Worm (Caenorhabditis elegans) whole organism, young adult: ENCODE results near the gene znf-207.

ENCODE experiments used
- B0019.2 ChIP-seq: fragments of 200-800 bp; sonication (Bioruptor generic); conservative IDR thresholded peaks from 2 replicates; pipeline ENCODE4 v1.3.6; 2022; ENCODE audit warnings: missing genetic modification reagents, missing genetic modification characterization, missing compliant biosample characterization
- B0035.1 ChIP-seq: sonication (generic microtip); optimal IDR thresholded peaks from 2 replicates; lab custom pipeline; 2016; ENCODE audit warnings: missing genetic modification characterization, mild to moderate bottlenecking, missing compliant biosample characterization, missing genotype, missing genetic modification reagents
- B0261.1 ChIP-seq: sonication (generic microtip); optimal IDR thresholded peaks from 2 replicates; lab custom pipeline; 2016; ENCODE audit warnings: mild to moderate bottlenecking, missing genetic modification characterization, moderate library complexity, missing compliant biosample characterization
- C06A6.2 ChIP-seq: fragments of 200-800 bp; sonication (Bioruptor generic); conservative IDR thresholded peaks from 2 replicates; pipeline ENCODE4 v1.3.6; 2022; ENCODE audit warnings: missing genetic modification characterization, missing compliant biosample characterization
- F37B4.10 ChIP-seq: fragments of 200-800 bp; sonication (Bioruptor generic); IDR thresholded peaks from 2 replicates; pipeline ENCODE4 v1.3.6; 2022; ENCODE audit warnings: missing genetic modification characterization, missing compliant biosample characterization
- F39B2.1 ChIP-seq: fragments of 200-800 bp; sonication (Bioruptor generic); IDR thresholded peaks from 2 replicates; pipeline ENCODE4 v1.3.6; 2022; ENCODE audit warnings: missing genetic modification reagents, missing genetic modification characterization, missing compliant biosample characterization
- F57C9.4 ChIP-seq: sonication (generic microtip); optimal IDR thresholded peaks from 2 replicates; lab custom pipeline; 2017; ENCODE audit warnings: mild to moderate bottlenecking, missing genetic modification characterization, missing compliant biosample characterization
- T07F8.4 ChIP-seq: sonication (generic microtip); optimal IDR thresholded peaks from 2 replicates; lab custom pipeline; 2016; ENCODE audit warnings: mild to moderate bottlenecking, missing genetic modification characterization, moderate library complexity, missing compliant biosample characterization
- Y67H2A.10 ChIP-seq: fragments of 200-800 bp; sonication (Bioruptor generic); conservative IDR thresholded peaks from 2 replicates; pipeline ENCODE4 v1.3.6; 2022; ENCODE audit warnings: missing genetic modification reagents, missing genetic modification characterization, missing compliant biosample characterization
- Y79H2A.3 ChIP-seq: fragments of 200-800 bp; sonication (Bioruptor generic); conservative IDR thresholded peaks from 2 replicates; pipeline ENCODE4 v1.3.6; 2022; ENCODE audit warnings: missing genetic modification reagents, missing genetic modification characterization, missing compliant biosample characterization
- Y95B8A.8 ChIP-seq: fragments of 200-800 bp; sonication (Bioruptor generic); IDR thresholded peaks from 2 replicates; pipeline ENCODE4 v1.3.6; 2022; ENCODE audit warnings: missing genetic modification reagents, missing genetic modification characterization, missing compliant biosample characterization
- ZK185.1 ChIP-seq: sonication (generic microtip); optimal IDR thresholded peaks from 2 replicates; lab custom pipeline; 2016; ENCODE audit warnings: mild to moderate bottlenecking, missing genetic modification characterization, missing compliant biosample characterization; ENCODE audit not compliant: poor library complexity, severe bottlenecking
- ama-1 ChIP-seq, 3 experiments: fragments of 150-350 bp in 1 of 3; sonication (generic microtip) in 2 of 3; optimal IDR thresholded peaks; 2 replicates each; lab custom pipeline; 2014 to 2018; ENCODE audit warnings: missing biosample characterization in 2 of 3, missing genetic modification characterization in 2 of 3, missing genetic modification reagents in 2 of 3
- aptf-2 ChIP-seq: fragments of 200-800 bp; sonication (Bioruptor generic); conservative IDR thresholded peaks from 2 replicates; pipeline ENCODE4 v1.3.6; 2022; ENCODE audit warnings: missing genetic modification reagents, missing genetic modification characterization, missing compliant biosample characterization
- attf-5 ChIP-seq: fragments of 200-800 bp; sonication (Bioruptor generic); optimal IDR thresholded peaks from 2 replicates; lab custom pipeline; 2018; ENCODE audit warnings: mild to moderate bottlenecking, missing genetic modification characterization, missing compliant biosample characterization
- bed-1 ChIP-seq: fragments of 200-800 bp; sonication (Bioruptor generic); IDR thresholded peaks from 2 replicates; pipeline ENCODE4 v1.3.6; 2022; ENCODE audit warnings: missing genetic modification reagents, missing genetic modification characterization, missing compliant biosample characterization
- bed-2 ChIP-seq: fragments of 200-800 bp; sonication (Bioruptor generic); IDR thresholded peaks from 2 replicates; pipeline ENCODE4 v1.3.6; 2022; ENCODE audit warnings: missing genetic modification reagents, missing genetic modification characterization, missing compliant biosample characterization
- ceh-27 ChIP-seq: fragments of 200-800 bp; sonication (Bioruptor generic); optimal IDR thresholded peaks from 2 replicates; lab custom pipeline; 2018; ENCODE audit warnings: mild to moderate bottlenecking, missing genetic modification characterization, moderate library complexity, missing compliant biosample characterization
- ceh-58 ChIP-seq: fragments of 200-800 bp; sonication (Bioruptor generic); IDR thresholded peaks from 2 replicates; pipeline ENCODE4 v1.3.6; 2022; ENCODE audit warnings: missing genetic modification characterization, missing compliant biosample characterization
- ceh-79 ChIP-seq: sonication (generic microtip); optimal IDR thresholded peaks from 2 replicates; lab custom pipeline; 2017; ENCODE audit warnings: mild to moderate bottlenecking, missing genetic modification characterization, missing compliant biosample characterization
- egl-18 ChIP-seq: fragments of 200-800 bp; sonication (Bioruptor generic); IDR thresholded peaks from 2 replicates; pipeline ENCODE4 v1.3.6; 2022; ENCODE audit warnings: missing genetic modification reagents, missing genetic modification characterization, missing compliant biosample characterization
- ekl-4 ChIP-seq: fragments of 200-800 bp; sonication (Bioruptor generic); IDR thresholded peaks from 2 replicates; pipeline ENCODE4 v1.3.6; 2022; ENCODE audit warnings: missing genetic modification reagents, missing genetic modification characterization, missing compliant biosample characterization
- ets-4 ChIP-seq: fragments of 200-800 bp; sonication (Bioruptor generic); optimal IDR thresholded peaks from 2 replicates; lab custom pipeline; 2018; ENCODE audit warnings: mild to moderate bottlenecking, missing genetic modification characterization, missing compliant biosample characterization
- gei-17 ChIP-seq: fragments of 200-800 bp; sonication (Bioruptor generic); optimal IDR thresholded peaks from 2 replicates; lab custom pipeline; 2018; ENCODE audit warnings: mild to moderate bottlenecking, missing genetic modification characterization, missing compliant biosample characterization
- hsf-1 ChIP-seq: fragments of 200-800 bp; sonication (Bioruptor generic); IDR thresholded peaks from 2 replicates; pipeline ENCODE4 v1.3.6; 2022; ENCODE audit warnings: missing genetic modification reagents, missing genetic modification characterization, missing compliant biosample characterization
- lin-40 ChIP-seq: sonication (generic microtip); optimal IDR thresholded peaks from 2 replicates; lab custom pipeline; 2016; ENCODE audit warnings: missing genetic modification characterization, mild to moderate bottlenecking, missing compliant biosample characterization, missing genotype, missing genetic modification reagents
- lin-54 ChIP-seq: fragments of 200-800 bp; sonication (Bioruptor generic); optimal IDR thresholded peaks from 2 replicates; lab custom pipeline; 2018; ENCODE audit warnings: mild to moderate bottlenecking, missing genetic modification characterization, missing compliant biosample characterization
- lsl-1 ChIP-seq: fragments of 200-800 bp; sonication (Bioruptor generic); optimal IDR thresholded peaks from 2 replicates; lab custom pipeline; 2018; ENCODE audit warnings: mild to moderate bottlenecking, missing genetic modification characterization, moderate library complexity, missing compliant biosample characterization
- madf-3 ChIP-seq: fragments of 200-800 bp; sonication (Bioruptor generic); IDR thresholded peaks from 2 replicates; pipeline ENCODE4 v1.3.6; 2022; ENCODE audit warnings: missing genetic modification reagents, missing genetic modification characterization, missing compliant biosample characterization
- madf-8 ChIP-seq: fragments of 200-800 bp; sonication (Bioruptor generic); conservative IDR thresholded peaks from 2 replicates; pipeline ENCODE4 v1.3.6; 2022; ENCODE audit warnings: missing genetic modification reagents, missing genetic modification characterization, missing compliant biosample characterization
- mxl-1 ChIP-seq: sonication (generic microtip); optimal IDR thresholded peaks from 2 replicates; lab custom pipeline; 2016; ENCODE audit warnings: missing genetic modification characterization, missing compliant biosample characterization
- snpc-4 ChIP-seq, 5 experiments: fragments of 150-350 bp in 1 of 5; sonication (generic microtip) in 4 of 5; optimal IDR thresholded peaks; 2 replicates each; lab custom pipeline; 2014 to 2018; ENCODE audit warnings: missing genetic modification characterization in 5 of 5, missing biosample characterization in 3 of 5, antibody characterized with exemption in 2 of 5, mild to moderate bottlenecking in 2 of 5, missing compliant biosample characterization in 2 of 5, missing genotype in 2 of 5, moderate library complexity in 2 of 5, missing genetic modification reagents in 1 of 5
- sptf-2 ChIP-seq: fragments of 200-800 bp; sonication (Bioruptor generic); optimal IDR thresholded peaks from 2 replicates; lab custom pipeline; 2018; ENCODE audit warnings: mild to moderate bottlenecking, missing genetic modification characterization, missing compliant biosample characterization
- unc-62 ChIP-seq: fragments of 150-350 bp; optimal IDR thresholded peaks from 2 replicates; lab custom pipeline; 2014; ENCODE audit warnings: missing biosample characterization, missing genetic modification reagents, missing genetic modification characterization
- xnd-1 ChIP-seq: sonication (generic microtip); optimal IDR thresholded peaks from 2 replicates; lab custom pipeline; 2016; ENCODE audit warnings: missing genotype, missing genetic modification reagents, missing genetic modification characterization, missing compliant biosample characterization
- zim-3 ChIP-seq: sonication (generic microtip); optimal IDR thresholded peaks from 2 replicates; lab custom pipeline; 2017; ENCODE audit warnings: mild to moderate bottlenecking, missing genetic modification characterization, moderate library complexity, missing compliant biosample characterization
- ztf-18 ChIP-seq: sonication (generic microtip); optimal IDR thresholded peaks from 2 replicates; lab custom pipeline; 2016; ENCODE audit warnings: missing genotype, mild to moderate bottlenecking, missing genetic modification characterization, missing compliant biosample characterization
- ztf-3 ChIP-seq: fragments of 200-800 bp; sonication (Bioruptor generic); optimal IDR thresholded peaks from 2 replicates; lab custom pipeline; 2018; ENCODE audit warnings: mild to moderate bottlenecking, missing genetic modification characterization, missing compliant biosample characterization

znf-207 gene

DNA sequence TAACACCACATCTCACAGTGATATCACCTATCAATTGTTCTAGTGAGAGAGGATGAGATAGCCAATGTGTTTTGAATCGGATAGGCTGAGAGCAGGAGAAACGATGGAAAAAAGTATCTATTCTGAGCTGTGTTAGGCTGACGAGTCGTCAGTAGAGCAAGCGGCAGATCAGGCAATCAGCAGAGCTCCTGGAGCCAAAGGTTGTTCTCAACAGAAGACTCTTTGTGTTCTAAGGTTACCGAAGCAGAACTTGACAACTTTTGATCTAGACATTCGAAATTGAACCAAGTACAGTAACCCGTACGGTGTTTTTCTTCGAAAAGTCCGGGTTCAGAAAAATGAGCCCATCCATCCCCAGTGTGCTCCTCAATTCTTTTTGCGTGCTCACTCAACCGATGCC is 42.0 kb downstream of the znf-207 start:
- TF ChIP-seq hsf-1 (GFP tag; lab: Robert Waterston, UW) (no peak), Y95B8A.8 (GFP tag; lab: Robert Waterston, UW) (no peak), sptf-2 (GFP tag; lab: Kevin White, UChicago) (no peak), madf-3 (GFP tag; lab: Robert Waterston, UW) (no peak)
- TF ChIP-seq, all 124 proteins: peak for 0

DNA sequence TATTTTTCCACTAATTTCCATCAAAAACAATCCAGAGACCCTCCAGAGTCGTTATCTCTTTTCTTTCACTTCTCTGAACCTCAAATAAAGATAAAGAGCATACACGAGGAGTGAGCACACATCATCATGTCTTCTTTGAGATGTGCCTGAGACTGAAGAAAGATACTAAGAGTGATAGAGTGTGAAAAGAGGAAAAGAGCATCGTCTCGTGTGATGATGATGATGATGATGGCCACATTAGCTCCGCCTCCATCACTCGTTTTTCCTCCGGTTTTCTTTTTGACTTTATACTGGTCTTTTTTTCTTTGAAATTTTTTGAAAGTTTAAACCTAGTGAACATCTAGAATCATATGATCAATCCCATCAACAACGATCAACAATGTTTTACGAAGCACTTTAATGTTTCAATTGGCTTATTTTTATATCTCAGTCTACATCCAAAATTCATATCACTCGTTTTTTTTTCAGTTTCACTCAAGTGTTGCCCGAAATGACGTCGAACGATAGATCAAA is 43.2 kb downstream of the znf-207 start, which contains the start of gene T01G1.2:
Gene T01G1.2 (plus strand): TSS at position 463 of the 513 bp plus-strand sequence.
- TF ChIP-seq lin-40 (tag; lab: Kevin White, UChicago) (no peak), ceh-79 (no peak), B0035.1 (tag; lab: Kevin White, UChicago) (no peak), lsl-1 (GFP tag; lab: Kevin White, UChicago) (no peak), unc-62 (no peak), F57C9.4 (tag; lab: Kevin White, UChicago) (no peak), attf-5 (GFP tag; lab: Kevin White, UChicago) (no peak), T07F8.4 (tag; lab: Kevin White, UChicago) (no peak), mxl-1 (no peak), B0261.1 (tag; lab: Kevin White, UChicago) (no peak), ceh-58 (GFP tag; lab: Robert Waterston, UW) (no peak), bed-1 (no peak), ztf-18 (tag; lab: Kevin White, UChicago) (no peak), ets-4 (GFP tag; lab: Kevin White, UChicago) (no peak), ZK185.1 (no peak), B0019.2 (GFP tag; lab: Robert Waterston, UW) (no peak), F37B4.10 (GFP tag; lab: Robert Waterston, UW) (no peak), ztf-3 (GFP tag; lab: Kevin White, UChicago) (no peak), C06A6.2 (GFP tag; lab: Robert Waterston, UW) (no peak), ekl-4 (GFP tag; lab: Robert Waterston, UW) (no peak)

DNA sequence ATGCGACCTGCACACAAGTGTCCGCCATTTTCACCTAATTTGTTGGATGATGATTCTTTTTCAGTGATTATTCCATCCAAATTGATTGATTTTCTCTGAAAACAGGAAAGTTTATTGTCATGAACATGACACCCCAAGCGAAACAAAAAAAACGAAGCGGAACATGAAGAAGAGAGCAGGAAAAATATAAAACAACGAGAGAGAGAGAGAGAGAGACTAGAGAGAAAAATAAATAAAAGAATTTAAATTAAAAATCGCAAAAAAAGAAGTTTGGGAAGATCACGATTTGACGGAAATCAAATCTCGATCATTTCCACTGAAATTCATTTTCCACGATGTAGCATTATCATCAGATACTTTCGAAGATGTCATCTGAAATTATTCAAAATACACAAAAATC is 49.0 kb downstream of the znf-207 start, which contains the start of gene klp-12:
Gene klp-12 (minus strand): TSS at position 101 of the 400 bp plus-strand sequence.
- TF ChIP-seq lin-54 (GFP tag; lab: Kevin White, UChicago), result no peak
- no peak for TF ChIP-seq Y79H2A.3
- TF ChIP-seq ceh-79, result no peak
- TF ChIP-seq zim-3 (tag; lab: Kevin White, UChicago), result no peak
- TF ChIP-seq ZK185.1, result no peak
- no peak for TF ChIP-seq ceh-27 (GFP tag; lab: Kevin White, UChicago)
- no peak for TF ChIP-seq xnd-1
- TF ChIP-seq ets-4 (GFP tag; lab: Kevin White, UChicago), result no peak
- no peak for TF ChIP-seq bed-2
- TF ChIP-seq aptf-2, result no peak
- no peak for TF ChIP-seq snpc-4 (GFP tag; optimal IDR thresholded peaks at IDR 0.05; lab: Kevin White, UChicago)
- TF ChIP-seq snpc-4 (tag; optimal IDR thresholded peaks at IDR 0.05; lab: Kevin White, UChicago), result no peak
- no peak for TF ChIP-seq egl-18 (GFP tag; lab: Robert Waterston, UW)
- TF ChIP-seq Y67H2A.10, result no peak
- TF ChIP-seq ama-1 (optimal IDR thresholded peaks at IDR 0.05; lab: Kevin White, UChicago), result no peak
- no peak for TF ChIP-seq ama-1 (GFP tag; optimal IDR thresholded peaks at IDR 0.05; lab: Kevin White, UChicago)
- no peak for TF ChIP-seq madf-8 (GFP tag; lab: Robert Waterston, UW)
- no peak for TF ChIP-seq F39B2.1 (GFP tag; lab: Robert Waterston, UW)
- TF ChIP-seq gei-17, result no peak
- TF ChIP-seq Y95B8A.8 (GFP tag; lab: Robert Waterston, UW), result no peak
